Worm (Caenorhabditis elegans) whole organism, L2 larva: ENCODE measurements around the gene F27C8.2.

Source experiments
- C34F6.9 ChIP-seq: fragments of 150-350 bp; optimal IDR thresholded peaks from 2 replicates; lab custom pipeline; 2014; ENCODE audit warnings: missing biosample characterization, missing genetic modification characterization
- F13H6.1 ChIP-seq: sonication (generic microtip); optimal IDR thresholded peaks from 2 replicates; lab custom pipeline; 2016; ENCODE audit warnings: missing genetic modification characterization, missing compliant biosample characterization
- Y55F3AM.14 ChIP-seq: fragments of 200-800 bp; sonication (Bioruptor generic); optimal IDR thresholded peaks from 2 replicates; lab custom pipeline; 2018; ENCODE audit warnings: mild to moderate bottlenecking, missing genetic modification characterization, missing compliant biosample characterization
- ZK546.5 ChIP-seq: sonication (generic microtip); optimal IDR thresholded peaks from 2 replicates; lab custom pipeline; 2017; ENCODE audit warnings: missing biosample characterization, missing genetic modification characterization
- aly-2 ChIP-seq: fragments of 150-350 bp; optimal IDR thresholded peaks from 2 replicates; lab custom pipeline; 2014; ENCODE audit warnings: missing biosample characterization, missing genetic modification characterization
- blmp-1 ChIP-seq: sonication (generic microtip); optimal IDR thresholded peaks from 2 replicates; lab custom pipeline; 2017; ENCODE audit warnings: missing genetic modification characterization, mild to moderate bottlenecking, missing compliant biosample characterization, antibody characterized with exemption, moderate library complexity; ENCODE audit not compliant: insufficient read depth
- ceh-16 ChIP-seq: fragments of 150-350 bp; optimal IDR thresholded peaks from 2 replicates; lab custom pipeline; 2014; ENCODE audit warnings: missing biosample characterization, missing genetic modification characterization
- ceh-82 ChIP-seq: fragments of 150-350 bp; optimal IDR thresholded peaks from 2 replicates; lab custom pipeline; 2014; ENCODE audit warnings: missing biosample characterization, missing genetic modification characterization
- crh-2 ChIP-seq: sonication (generic microtip); optimal IDR thresholded peaks from 2 replicates; lab custom pipeline; 2017; ENCODE audit warnings: missing biosample characterization, missing genetic modification characterization
- dmd-4 ChIP-seq: sonication (generic microtip); optimal IDR thresholded peaks from 2 replicates; lab custom pipeline; 2017; ENCODE audit warnings: missing biosample characterization, missing genetic modification characterization
- egl-27 ChIP-seq: sonication (generic microtip); optimal IDR thresholded peaks from 3 replicates; lab custom pipeline; 2017; ENCODE audit warnings: missing biosample characterization, missing genetic modification reagents, missing genetic modification characterization
- elt-1 ChIP-seq: fragments of 150-350 bp; optimal IDR thresholded peaks from 2 replicates; lab custom pipeline; 2014; ENCODE audit warnings: missing biosample characterization, missing genetic modification characterization
- elt-3 ChIP-seq: sonication (generic microtip); optimal IDR thresholded peaks from 2 replicates; lab custom pipeline; 2017; ENCODE audit warnings: missing biosample characterization, missing genetic modification characterization
- fos-1 ChIP-seq: fragments of 150-350 bp; optimal IDR thresholded peaks from 2 replicates; lab custom pipeline; 2014; ENCODE audit warnings: missing biosample characterization, missing genetic modification characterization
- gmeb-1 ChIP-seq: fragments of 150-350 bp; optimal IDR thresholded peaks from 2 replicates; lab custom pipeline; 2014; ENCODE audit warnings: missing biosample characterization, missing genetic modification characterization
- lin-13 ChIP-seq: fragments of 150-350 bp; optimal IDR thresholded peaks from 2 replicates; lab custom pipeline; 2014; ENCODE audit warnings: missing biosample characterization, missing genetic modification reagents, missing genetic modification characterization
- lin-39 ChIP-seq: fragments of 150-350 bp; optimal IDR thresholded peaks from 2 replicates; lab custom pipeline; 2014; ENCODE audit warnings: missing biosample characterization, missing genetic modification reagents, missing genetic modification characterization
- lsy-2 ChIP-seq, 2 experiments: fragments of 150-350 bp in 1 of 2; sonication (generic microtip) in 1 of 2; optimal IDR thresholded peaks; 2 replicates each; lab custom pipeline; 2014 to 2017; ENCODE audit warnings: missing biosample characterization in 2 of 2, missing genetic modification characterization in 2 of 2
- mab-5 ChIP-seq: fragments of 150-350 bp; optimal IDR thresholded peaks from 2 replicates; lab custom pipeline; 2014; ENCODE audit warnings: missing biosample characterization, missing genetic modification characterization
- mdl-1 ChIP-seq, 2 experiments: fragments of 150-350 bp in 1 of 2; sonication (generic microtip) in 1 of 2; optimal IDR thresholded peaks; 2 replicates each; lab custom pipeline; 2017; ENCODE audit warnings: missing biosample characterization in 2 of 2, missing genetic modification characterization in 2 of 2
- nhr-10 ChIP-seq: sonication (generic microtip); optimal IDR thresholded peaks from 2 replicates; lab custom pipeline; 2017; ENCODE audit warnings: missing biosample characterization, missing genetic modification characterization
- nhr-11 ChIP-seq: fragments of 150-350 bp; optimal IDR thresholded peaks from 2 replicates; lab custom pipeline; 2014; ENCODE audit warnings: missing biosample characterization, missing genetic modification characterization
- nhr-12 ChIP-seq: fragments of 150-350 bp; optimal IDR thresholded peaks from 2 replicates; lab custom pipeline; 2014; ENCODE audit warnings: missing biosample characterization, missing genetic modification characterization
- nhr-21 ChIP-seq: fragments of 150-350 bp; optimal IDR thresholded peaks from 2 replicates; lab custom pipeline; 2014; ENCODE audit warnings: missing biosample characterization, missing genetic modification characterization
- nhr-23 ChIP-seq: fragments of 150-350 bp; optimal IDR thresholded peaks from 2 replicates; lab custom pipeline; 2014; ENCODE audit warnings: missing biosample characterization, missing genetic modification reagents, missing genetic modification characterization
- nhr-237 ChIP-seq: fragments of 150-350 bp; optimal IDR thresholded peaks from 2 replicates; lab custom pipeline; 2014; ENCODE audit warnings: missing biosample characterization, missing genetic modification characterization
- nhr-6 ChIP-seq: fragments of 150-350 bp; optimal IDR thresholded peaks from 2 replicates; lab custom pipeline; 2014; ENCODE audit warnings: missing biosample characterization, missing genetic modification characterization
- nhr-77 ChIP-seq: fragments of 150-350 bp; optimal IDR thresholded peaks from 2 replicates; lab custom pipeline; 2014; ENCODE audit warnings: missing biosample characterization, missing genetic modification characterization
- peb-1 ChIP-seq: fragments of 150-350 bp; optimal IDR thresholded peaks from 2 replicates; lab custom pipeline; 2014; ENCODE audit warnings: missing biosample characterization, missing genetic modification characterization
- sem-4 ChIP-seq: fragments of 150-350 bp; optimal IDR thresholded peaks from 2 replicates; lab custom pipeline; 2014; ENCODE audit warnings: missing biosample characterization, missing genetic modification reagents, missing genetic modification characterization
- skn-1 ChIP-seq: sonication (generic microtip); optimal IDR thresholded peaks from 2 replicates; lab custom pipeline; 2017; ENCODE audit warnings: missing biosample characterization, missing genetic modification characterization
- sma-3 ChIP-seq: sonication (generic microtip); optimal IDR thresholded peaks from 2 replicates; lab custom pipeline; 2016; ENCODE audit warnings: missing genetic modification reagents, missing genetic modification characterization, missing compliant biosample characterization
- sma-9 ChIP-seq, 2 experiments: fragments of 150-350 bp in 1 of 2; sonication (generic microtip) in 1 of 2; optimal IDR thresholded peaks; 2 replicates each; lab custom pipeline; 2014 to 2016; ENCODE audit warnings: missing genetic modification characterization in 2 of 2, mild to moderate bottlenecking in 1 of 2, missing biosample characterization in 1 of 2, missing compliant biosample characterization in 1 of 2, missing genetic modification reagents in 1 of 2, moderate library complexity in 1 of 2
- unc-39 ChIP-seq: fragments of 150-350 bp; optimal IDR thresholded peaks from 2 replicates; lab custom pipeline; 2014; ENCODE audit warnings: missing biosample characterization, missing genetic modification characterization
- unc-55 ChIP-seq: fragments of 150-350 bp; sonication (generic microtip); optimal IDR thresholded peaks from 3 replicates; lab custom pipeline; 2014; ENCODE audit warnings: missing biosample characterization, missing genetic modification reagents, missing genetic modification characterization
- unc-62 ChIP-seq: fragments of 150-350 bp; optimal IDR thresholded peaks from 2 replicates; lab custom pipeline; 2014; ENCODE audit warnings: missing biosample characterization, missing genetic modification reagents, missing genetic modification characterization
- ztf-11 ChIP-seq: sonication (generic microtip); optimal IDR thresholded peaks from 2 replicates; lab custom pipeline; 2017; ENCODE audit warnings: missing biosample characterization, missing genetic modification characterization
- ztf-4 ChIP-seq: fragments of 150-350 bp; optimal IDR thresholded peaks from 2 replicates; lab custom pipeline; 2014; ENCODE audit warnings: missing biosample characterization, missing genetic modification characterization

The F27C8.2 gene

ce11 chrIV:9607945-9608344, 11.8 kb downstream of the F27C8.2 start:
- TF ChIP-seq elt-1 (tag; lab: Kevin White, UChicago) = no peak
- TF ChIP-seq ceh-16 (tag; lab: Kevin White, UChicago) = peak; percentile 39

DNA sequence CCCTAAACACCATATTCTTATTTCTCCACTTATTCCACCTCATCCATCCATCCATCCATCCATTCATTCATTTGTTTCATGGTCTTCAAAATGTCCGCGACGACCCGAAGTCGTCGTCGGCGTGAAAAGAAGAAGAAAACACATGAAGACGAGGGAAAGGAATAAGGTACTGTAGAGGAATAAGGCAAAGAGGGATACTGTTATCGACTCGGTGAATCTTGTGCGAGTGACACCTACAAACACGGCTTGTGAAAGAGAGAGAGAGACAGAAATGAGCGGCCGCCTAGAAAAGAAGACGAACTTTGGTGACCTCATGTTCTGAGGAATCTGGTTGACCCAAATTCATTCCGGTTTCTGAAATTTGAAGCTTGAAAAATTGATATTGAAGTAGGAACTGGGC, 12.9 kb downstream of the F27C8.2 start:
- TF ChIP-seq elt-3 (tag; lab: Kevin White, UChicago) (no peak), nhr-11 (tag; lab: Kevin White, UChicago) (no peak), elt-1 (tag; lab: Kevin White, UChicago) (peak; percentile 40), unc-39 (no peak)

DNA sequence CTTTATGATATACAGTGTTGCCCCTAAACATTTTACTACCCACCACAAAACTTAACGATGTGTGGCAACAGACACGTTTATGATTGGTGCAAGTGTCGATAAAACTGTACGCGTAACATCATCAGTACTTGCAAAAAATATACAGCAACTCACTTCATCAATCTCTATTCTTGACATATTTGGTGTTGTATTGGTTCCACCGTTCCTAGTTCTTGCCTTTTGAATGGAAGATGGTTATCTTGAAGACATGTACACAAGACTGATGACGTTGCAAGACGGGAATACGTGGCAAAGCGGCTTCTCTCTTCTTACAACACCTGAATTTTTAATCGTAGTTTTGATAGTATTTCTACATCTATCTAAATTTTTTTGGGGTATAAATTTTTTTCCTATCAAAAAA, 14.8 kb downstream of the F27C8.2 start:
- TF ChIP-seq sem-4 (tag; lab: Kevin White, UChicago) (no peak), elt-1 (tag; lab: Kevin White, UChicago) (peak; percentile 26), crh-2 (tag; lab: Kevin White, UChicago) (peak; percentile 37)

ce11 chrIV:9613072-9613590, 17.0 kb downstream of the F27C8.2 start:
- no peak for TF ChIP-seq fos-1 (tag; lab: Kevin White, UChicago)
- no peak for TF ChIP-seq nhr-10
- TF ChIP-seq C34F6.9 (tag; lab: Kevin White, UChicago) = no peak
- no peak for TF ChIP-seq lsy-2 (tag; optimal IDR thresholded peaks at IDR 0.05; lab: Kevin White, UChicago)
- TF ChIP-seq ztf-4 (tag; lab: Kevin White, UChicago) = no peak
- peak; percentile 97 for TF ChIP-seq nhr-23 (tag; lab: Kevin White, UChicago)
- TF ChIP-seq skn-1 (tag; lab: Kevin White, UChicago) = no peak
- peak; percentile 60 for TF ChIP-seq elt-1 (tag; lab: Kevin White, UChicago)
- no peak for TF ChIP-seq unc-62 (GFP tag; lab: Kevin White, UChicago)
- TF ChIP-seq ceh-82 (tag; lab: Kevin White, UChicago) = no peak

DNA sequence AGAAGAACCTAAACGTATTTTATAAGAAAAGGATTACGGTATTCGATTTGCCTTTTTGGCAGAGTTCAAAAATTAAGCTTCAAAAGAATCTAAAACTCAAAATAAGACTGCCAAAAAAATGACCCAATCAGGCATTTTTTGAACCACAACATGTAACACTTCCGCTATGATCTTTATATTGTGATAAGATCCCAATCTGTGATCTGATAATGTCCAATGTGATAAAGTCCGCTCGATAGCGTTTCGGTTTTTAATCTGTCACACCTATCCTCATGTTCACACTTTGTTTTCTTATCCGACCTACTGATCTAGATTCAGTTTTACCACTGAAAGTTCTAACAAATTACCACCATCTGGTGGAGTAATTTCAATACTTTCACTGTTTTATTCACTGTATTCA, 17.9 kb downstream of the F27C8.2 start:
- TF ChIP-seq nhr-237 (tag; lab: Kevin White, UChicago) (no peak), nhr-11 (tag; lab: Kevin White, UChicago) (no peak), mab-5 (tag; lab: Kevin White, UChicago) (no peak), sma-9 (GFP tag; optimal IDR thresholded peaks at IDR 0.05; lab: Kevin White, UChicago) (peak; percentile 46), sma-9 (tag; optimal IDR thresholded peaks at IDR 0.05; lab: Kevin White, UChicago) (no peak), unc-55 (GFP tag; lab: Kevin White, UChicago) (no peak), ceh-16 (tag; lab: Kevin White, UChicago) (no peak), elt-1 (tag; lab: Kevin White, UChicago) (peak; percentile 93), fos-1 (tag; lab: Kevin White, UChicago) (no peak), Y55F3AM.14 (GFP tag; lab: Kevin White, UChicago) (no peak), nhr-23 (tag; lab: Kevin White, UChicago) (peak; percentile 99)

ce11 chrIV:9614695-9615094, 18.5 kb downstream of the F27C8.2 start, which contains the start of gene elt-1:
Gene elt-1 (plus strand): TSS chrIV:9614995.
- no peak for TF ChIP-seq dmd-4 (tag; lab: Kevin White, UChicago)
- TF ChIP-seq, all 48 proteins: peak for 0

DNA sequence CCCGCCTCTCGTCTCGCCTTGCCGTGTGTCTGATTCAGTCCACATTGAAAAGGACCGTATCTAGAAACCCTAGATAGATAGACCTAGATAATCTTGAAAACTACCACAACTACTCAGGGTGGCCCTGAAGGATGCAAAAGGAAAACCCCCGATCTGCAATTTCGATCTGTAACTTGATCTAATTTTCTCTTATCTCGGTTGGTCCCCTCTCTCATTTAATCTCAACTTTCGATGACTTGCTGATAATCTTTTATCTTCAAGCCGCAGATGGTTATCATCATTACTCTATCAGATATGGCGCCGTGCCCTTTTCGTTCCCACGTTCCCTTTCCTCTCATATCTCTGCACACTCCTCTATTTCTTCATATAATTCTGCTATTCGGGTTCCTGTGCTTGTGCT, 19.4 kb downstream of the F27C8.2 start:
- TF ChIP-seq F13H6.1 (tag; lab: Kevin White, UChicago) = no peak
- TF ChIP-seq blmp-1 = peak; percentile 63
- TF ChIP-seq elt-1 (tag; lab: Kevin White, UChicago) = peak; percentile 100
- no peak for TF ChIP-seq ZK546.5 (tag; lab: Kevin White, UChicago)
- TF ChIP-seq gmeb-1 (tag; lab: Kevin White, UChicago) = no peak
- TF ChIP-seq fos-1 (tag; lab: Kevin White, UChicago) = no peak
- no peak for TF ChIP-seq peb-1 (tag; lab: Kevin White, UChicago)
- TF ChIP-seq nhr-6 = no peak
- TF ChIP-seq skn-1 (tag; lab: Kevin White, UChicago) = no peak
- TF ChIP-seq sma-3 (GFP tag; lab: Kevin White, UChicago) = peak; percentile 31
- no peak for TF ChIP-seq dmd-4 (tag; lab: Kevin White, UChicago)
- TF ChIP-seq lin-13 (GFP tag; lab: Kevin White, UChicago) = no peak
- TF ChIP-seq lin-39 (tag; lab: Kevin White, UChicago) = no peak
- no peak for TF ChIP-seq aly-2 (tag; lab: Kevin White, UChicago)
- no peak for TF ChIP-seq mdl-1 (tag; optimal IDR thresholded peaks at IDR 0.05; lab: Kevin White, UChicago)
- peak; percentile 94 for TF ChIP-seq sma-9 (GFP tag; optimal IDR thresholded peaks at IDR 0.05; lab: Kevin White, UChicago)
- TF ChIP-seq sma-9 (tag; optimal IDR thresholded peaks at IDR 0.05; lab: Kevin White, UChicago) = no peak
- peak in 1 of 2 experiments; percentile 30 for TF ChIP-seq lsy-2 (tag; optimal IDR thresholded peaks at IDR 0.05; lab: Kevin White, UChicago)
- TF ChIP-seq ztf-11 (tag; lab: Kevin White, UChicago) = no peak
- no peak for TF ChIP-seq nhr-21
- TF ChIP-seq nhr-10 = no peak
- TF ChIP-seq nhr-77 = no peak
- TF ChIP-seq unc-39 = no peak
- no peak for TF ChIP-seq nhr-12 (tag; lab: Kevin White, UChicago)
- TF ChIP-seq egl-27 (tag; lab: Kevin White, UChicago) = peak; percentile 86
- no peak for TF ChIP-seq mab-5 (tag; lab: Kevin White, UChicago)
